Worm (Caenorhabditis elegans) whole organism, L4 larva: Measurements from ENCODE around the gene eri-12.

ENCODE experiments used
- D1046.2 ChIP-seq: fragments of 200-800 bp; sonication (Bioruptor generic); IDR thresholded peaks from 2 replicates; pipeline ENCODE4 v1.3.6; 2022; ENCODE audit warnings: missing genetic modification characterization, missing compliant biosample characterization
- F44E2.7 ChIP-seq: fragments of 200-800 bp; sonication (Bioruptor generic); IDR thresholded peaks from 2 replicates; pipeline ENCODE4 v2.1.2; 2022; ENCODE audit warnings: missing genetic modification characterization, missing compliant biosample characterization
- F49E8.2 ChIP-seq: sonication (generic microtip); optimal IDR thresholded peaks from 2 replicates; lab custom pipeline; 2016; ENCODE audit warnings: missing compliant biosample characterization, mild to moderate bottlenecking, missing genetic modification characterization, borderline replicate concordance
- T26A8.4 ChIP-seq: fragments of 200-800 bp; sonication (Bioruptor generic); IDR thresholded peaks from 2 replicates; pipeline ENCODE4 v1.3.6; 2022; ENCODE audit warnings: missing genetic modification characterization, missing compliant biosample characterization
- Y5F2A.4 ChIP-seq: fragments of 200-800 bp; sonication (Bioruptor generic); optimal IDR thresholded peaks from 2 replicates; lab custom pipeline; 2018; ENCODE audit warnings: mild to moderate bottlenecking, missing genetic modification characterization, missing compliant biosample characterization
- Y75B8A.6 ChIP-seq: fragments of 200-800 bp; sonication (Bioruptor generic); IDR thresholded peaks from 2 replicates; pipeline ENCODE4 v1.3.6; 2022; ENCODE audit warnings: missing genetic modification reagents, missing genetic modification characterization, missing compliant biosample characterization
- aha-1 ChIP-seq: fragments of 150-350 bp; peaks from one replicate; lab custom pipeline; 2014; ENCODE audit warnings: missing biosample characterization, missing genetic modification characterization
- aly-2 ChIP-seq: sonication (generic microtip); optimal IDR thresholded peaks from 2 replicates; lab custom pipeline; 2018; ENCODE audit warnings: missing biosample characterization, missing genetic modification characterization
- arid-1 ChIP-seq: fragments of 200-800 bp; sonication (Bioruptor generic); conservative IDR thresholded peaks from 2 replicates; pipeline ENCODE4 v1.3.6; 2022; ENCODE audit warnings: missing genetic modification reagents, missing genetic modification characterization, missing compliant biosample characterization
- attf-4 ChIP-seq: sonication (generic microtip); optimal IDR thresholded peaks from 3 replicates; lab custom pipeline; 2017; ENCODE audit warnings: missing biosample characterization, missing genetic modification characterization
- ceh-28 ChIP-seq: fragments of 150-350 bp; optimal IDR thresholded peaks from 2 replicates; lab custom pipeline; 2014; ENCODE audit warnings: missing biosample characterization, missing genetic modification reagents, missing genetic modification characterization
- ceh-44 ChIP-seq: fragments of 200-800 bp; sonication (Bioruptor generic); IDR thresholded peaks from 2 replicates; pipeline ENCODE4 v1.3.6; 2022; ENCODE audit warnings: missing genetic modification reagents, missing genetic modification characterization, missing compliant biosample characterization
- ceh-62 ChIP-seq: sonication (generic microtip); optimal IDR thresholded peaks from 2 replicates; lab custom pipeline; 2017; ENCODE audit warnings: missing biosample characterization, missing genetic modification characterization
- ceh-82 ChIP-seq: sonication (generic microtip); optimal IDR thresholded peaks from 2 replicates; lab custom pipeline; 2017; ENCODE audit warnings: missing biosample characterization, missing genetic modification characterization
- daf-12 ChIP-seq: fragments of 150-350 bp; optimal IDR thresholded peaks from 2 replicates; lab custom pipeline; 2014; ENCODE audit warnings: missing biosample characterization, missing genetic modification reagents, missing genetic modification characterization
- daf-16 ChIP-seq, 3 experiments: sonication (generic microtip); optimal IDR thresholded peaks; 2 replicates each; lab custom pipeline; 2016 to 2017; ENCODE audit warnings: missing genetic modification characterization in 3 of 3, missing genetic modification reagents in 3 of 3, mild to moderate bottlenecking in 2 of 3, missing compliant biosample characterization in 2 of 3, missing biosample characterization in 1 of 3, moderate library complexity in 1 of 3
- daf-19 ChIP-seq: fragments of 200-800 bp; sonication (Bioruptor generic); conservative IDR thresholded peaks from 2 replicates; pipeline ENCODE4 v1.3.6; 2022; ENCODE audit warnings: missing genetic modification characterization, missing compliant biosample characterization
- daf-8 ChIP-seq: fragments of 200-800 bp; sonication (Bioruptor generic); IDR thresholded peaks from 2 replicates; pipeline ENCODE4 v1.3.6; 2022; ENCODE audit warnings: missing genetic modification characterization, missing compliant biosample characterization
- dmd-8 ChIP-seq: fragments of 200-800 bp; sonication (Bioruptor generic); IDR thresholded peaks from 2 replicates; pipeline ENCODE4 v1.3.6; 2022; ENCODE audit warnings: missing genetic modification characterization, missing compliant biosample characterization
- dmd-9 ChIP-seq: fragments of 200-800 bp; sonication (Bioruptor generic); IDR thresholded peaks from 2 replicates; pipeline ENCODE4 v1.3.6; 2022; ENCODE audit warnings: missing genetic modification reagents, missing genetic modification characterization, missing compliant biosample characterization
- dve-1 ChIP-seq: sonication (generic microtip); optimal IDR thresholded peaks from 2 replicates; lab custom pipeline; 2017; ENCODE audit warnings: antibody characterized with exemption, mild to moderate bottlenecking, missing genetic modification characterization, missing compliant biosample characterization; ENCODE audit not compliant: insufficient read depth
- egl-43 ChIP-seq: fragments of 200-800 bp; sonication (Bioruptor generic); IDR thresholded peaks from 2 replicates; pipeline ENCODE4 v1.3.6; 2022; ENCODE audit warnings: missing genetic modification reagents, missing genetic modification characterization, missing compliant biosample characterization
- lim-7 ChIP-seq: fragments of 200-800 bp; sonication (Bioruptor generic); IDR thresholded peaks from 2 replicates; pipeline ENCODE4 v1.3.6; 2022; ENCODE audit warnings: missing genetic modification characterization, missing compliant biosample characterization
- lin-1 ChIP-seq: fragments of 200-800 bp; sonication (Bioruptor generic); IDR thresholded peaks from 2 replicates; pipeline ENCODE4 v1.3.6; 2022; ENCODE audit warnings: missing genetic modification reagents, missing genetic modification characterization, missing compliant biosample characterization
- lin-13 ChIP-seq: fragments of 150-350 bp; optimal IDR thresholded peaks from 2 replicates; lab custom pipeline; 2014; ENCODE audit warnings: missing biosample characterization, missing genetic modification reagents, missing genetic modification characterization
- lin-39 ChIP-seq: fragments of 150-350 bp; optimal IDR thresholded peaks from 2 replicates; lab custom pipeline; 2014; ENCODE audit warnings: missing biosample characterization, missing genetic modification reagents, missing genetic modification characterization
- lir-3 ChIP-seq: sonication (generic microtip); optimal IDR thresholded peaks from 2 replicates; lab custom pipeline; 2016; ENCODE audit warnings: mild to moderate bottlenecking, missing genetic modification characterization, missing compliant biosample characterization
- madf-5 ChIP-seq, 2 experiments: fragments of 200-800 bp; sonication (Bioruptor generic); IDR thresholded peaks; 2 replicates each; pipeline ENCODE4 v1.3.6; 2022; ENCODE audit warnings: missing compliant biosample characterization in 2 of 2, missing genetic modification characterization in 2 of 2
- madf-9 ChIP-seq: fragments of 200-800 bp; sonication (Bioruptor generic); conservative IDR thresholded peaks from 2 replicates; pipeline ENCODE4 v1.3.6; 2022; ENCODE audit warnings: missing genetic modification reagents, missing genetic modification characterization, missing compliant biosample characterization
- mep-1 ChIP-seq: fragments of 150-350 bp; sonication (generic microtip); optimal IDR thresholded peaks from 3 replicates; lab custom pipeline; 2014; ENCODE audit warnings: missing biosample characterization, missing genetic modification characterization
- mxl-2 ChIP-seq: fragments of 200-800 bp; sonication (Bioruptor generic); conservative IDR thresholded peaks from 2 replicates; pipeline ENCODE4 v1.3.6; 2022; ENCODE audit warnings: missing genetic modification reagents, missing genetic modification characterization, missing compliant biosample characterization
- nhr-102 ChIP-seq: sonication (generic microtip); optimal IDR thresholded peaks from 2 replicates; lab custom pipeline; 2016; ENCODE audit warnings: mild to moderate bottlenecking, missing genetic modification characterization, moderate library complexity, missing compliant biosample characterization
- nhr-237 ChIP-seq: sonication (generic microtip); optimal IDR thresholded peaks from 2 replicates; lab custom pipeline; 2017; ENCODE audit warnings: missing biosample characterization, missing genetic modification characterization
- nhr-28 ChIP-seq: fragments of 150-350 bp; optimal IDR thresholded peaks from 2 replicates; lab custom pipeline; 2014; ENCODE audit warnings: missing biosample characterization, missing genetic modification characterization
- nhr-41 ChIP-seq: fragments of 200-800 bp; sonication (Bioruptor generic); IDR thresholded peaks from 2 replicates; pipeline ENCODE4 v1.3.6; 2022; ENCODE audit warnings: missing genetic modification reagents, missing genetic modification characterization, missing compliant biosample characterization
- nhr-48 ChIP-seq: sonication (generic microtip); optimal IDR thresholded peaks from 2 replicates; lab custom pipeline; 2016; ENCODE audit warnings: mild to moderate bottlenecking, missing genetic modification characterization, missing compliant biosample characterization
- nhr-76 ChIP-seq: fragments of 150-350 bp; optimal IDR thresholded peaks from 2 replicates; lab custom pipeline; 2014; ENCODE audit warnings: missing biosample characterization, missing genetic modification characterization
- nhr-77 ChIP-seq: fragments of 150-350 bp; optimal IDR thresholded peaks from 2 replicates; lab custom pipeline; 2014; ENCODE audit warnings: missing biosample characterization, missing genetic modification characterization
- pha-4 ChIP-seq, 2 experiments: fragments of 150-350 bp in 1 of 2; fragments of 200-800 bp in 1 of 2; sonication (Bioruptor generic) in 1 of 2; IDR thresholded peaks in 1 of 2; optimal IDR thresholded peaks in 1 of 2; 2 replicates each; pipeline versions ENCODE4 v1.3.6 to Lab custom; 2014 to 2022; ENCODE audit warnings: missing genetic modification characterization in 2 of 2, missing genetic modification reagents in 2 of 2, missing biosample characterization in 1 of 2, missing compliant biosample characterization in 1 of 2
- set-16 ChIP-seq: fragments of 200-800 bp; sonication (Bioruptor generic); IDR thresholded peaks from 2 replicates; pipeline ENCODE4 v1.3.6; 2022; ENCODE audit warnings: missing genetic modification reagents, missing genetic modification characterization, missing compliant biosample characterization
- snpc-4 ChIP-seq: fragments of 150-350 bp; optimal IDR thresholded peaks from 2 replicates; lab custom pipeline; 2014; ENCODE audit warnings: missing biosample characterization, missing genetic modification characterization
- spr-3 ChIP-seq: fragments of 200-800 bp; sonication (Bioruptor generic); optimal IDR thresholded peaks from 2 replicates; lab custom pipeline; 2018; ENCODE audit warnings: mild to moderate bottlenecking, missing genetic modification characterization, missing compliant biosample characterization
- tra-1 ChIP-seq: fragments of 200-800 bp; sonication (Bioruptor generic); IDR thresholded peaks from 2 replicates; pipeline ENCODE4 v1.3.6; 2022; ENCODE audit warnings: missing genetic modification reagents, missing genetic modification characterization, missing compliant biosample characterization
- unc-130 ChIP-seq: sonication (generic microtip); optimal IDR thresholded peaks from 2 replicates; lab custom pipeline; 2016; ENCODE audit warnings: missing genetic modification reagents, missing genetic modification characterization, missing compliant biosample characterization
- ztf-7 ChIP-seq: fragments of 150-350 bp; optimal IDR thresholded peaks from 2 replicates; lab custom pipeline; 2014; ENCODE audit warnings: missing biosample characterization, missing genetic modification characterization

The eri-12 gene

ce11 chrIV:12208984-12209676, 52.5 kb downstream of the eri-12 start, which contains the start of the genes marb-1 and F35G2.3 (continued):
- TF ChIP-seq dmd-8 (GFP tag; lab: Robert Waterston, UW) (no peak), D1046.2 (GFP tag; lab: Robert Waterston, UW) (no peak), mxl-2 (GFP tag; lab: Robert Waterston, UW) (no peak), unc-130 (no peak), nhr-102 (tag; lab: Kevin White, UChicago) (no peak), lir-3 (tag; lab: Kevin White, UChicago) (no peak), nhr-41 (GFP tag; lab: Robert Waterston, UW) (no peak), ztf-7 (peak; percentile 57), nhr-48 (tag; lab: Kevin White, UChicago) (no peak), dmd-9 (no peak), madf-5 (GFP tag; IDR thresholded peaks at IDR 0.05; lab: Robert Waterston, UW) (no peak), tra-1 (GFP tag; lab: Robert Waterston, UW) (no peak), Y75B8A.6 (GFP tag; lab: Robert Waterston, UW) (no peak), ceh-62 (tag; lab: Kevin White, UChicago) (no peak), lin-13 (no peak), T26A8.4 (GFP tag; lab: Robert Waterston, UW) (no peak), spr-3 (GFP tag; lab: Kevin White, UChicago) (no peak), pha-4 (GFP tag; IDR thresholded peaks at IDR 0.05; lab: Robert Waterston, UW) (no peak), pha-4 (tag; optimal IDR thresholded peaks at IDR 0.05; lab: Kevin White, UChicago) (no peak), arid-1 (GFP tag; lab: Robert Waterston, UW) (no peak), F49E8.2 (tag; lab: Kevin White, UChicago) (no peak), snpc-4 (tag; lab: Kevin White, UChicago) (no peak), nhr-77 (tag; lab: Kevin White, UChicago) (peak; percentile 46), set-16 (no peak), aly-2 (no peak), ceh-28 (no peak), daf-12 (tag; lab: Kevin White, UChicago) (no peak), daf-8 (GFP tag; lab: Robert Waterston, UW) (no peak), madf-9 (no peak), mep-1 (peak; percentile 25), F44E2.7 (GFP tag; lab: Robert Waterston, UW) (no peak), nhr-237 (no peak), aha-1 (no peak), nhr-28 (tag; lab: Kevin White, UChicago) (no peak), Y5F2A.4 (GFP tag; lab: Kevin White, UChicago) (no peak), daf-16 (GFP tag; optimal IDR thresholded peaks at IDR 0.05; lab: Kevin White, UChicago) (no peak), daf-16 (tag; optimal IDR thresholded peaks at IDR 0.05; lab: Kevin White, UChicago) (peak; percentile 41), lim-7 (no peak), ceh-82 (no peak), egl-43 (GFP tag; lab: Robert Waterston, UW) (no peak), nhr-76 (no peak), daf-19 (GFP tag; lab: Robert Waterston, UW) (no peak), dve-1 (tag; lab: Kevin White, UChicago) (peak; percentile 46), attf-4 (tag; lab: Kevin White, UChicago) (no peak), lin-1 (GFP tag; lab: Robert Waterston, UW) (no peak), ceh-44 (GFP tag; lab: Robert Waterston, UW) (no peak), lin-39 (tag; lab: Kevin White, UChicago) (no peak)
